Worm (Caenorhabditis elegans): ENCODE data around the gene flr-1.

ce11 chrX:13500568-13500967 lies 44.2 kb upstream of the flr-1 start, which contains the start of gene sad-1:
- TF ChIP-seq nhr-237 (tag; optimal IDR thresholded peaks at IDR 0.05) (no peak), R02D3.7 (tag; optimal IDR thresholded peaks at IDR 0.05) (no peak), nhr-12 (tag; optimal IDR thresholded peaks at IDR 0.05) (no peak), fos-1 (tag; optimal IDR thresholded peaks at IDR 0.05) (no peak), ama-1 (optimal IDR thresholded peaks at IDR 0.05) (no peak), nhr-21 (tag; optimal IDR thresholded peaks at IDR 0.05) (no peak), nhr-77 (tag; optimal IDR thresholded peaks at IDR 0.05) (no peak), nhr-23 (tag; optimal IDR thresholded peaks at IDR 0.05) (no peak), snpc-4 (tag; optimal IDR thresholded peaks at IDR 0.05) (no peak), lsy-2 (tag; optimal IDR thresholded peaks at IDR 0.05) (no peak)
